Worm (Caenorhabditis elegans): ENCODE data around the gene dlc-2.

The dlc-2 gene

DNA sequence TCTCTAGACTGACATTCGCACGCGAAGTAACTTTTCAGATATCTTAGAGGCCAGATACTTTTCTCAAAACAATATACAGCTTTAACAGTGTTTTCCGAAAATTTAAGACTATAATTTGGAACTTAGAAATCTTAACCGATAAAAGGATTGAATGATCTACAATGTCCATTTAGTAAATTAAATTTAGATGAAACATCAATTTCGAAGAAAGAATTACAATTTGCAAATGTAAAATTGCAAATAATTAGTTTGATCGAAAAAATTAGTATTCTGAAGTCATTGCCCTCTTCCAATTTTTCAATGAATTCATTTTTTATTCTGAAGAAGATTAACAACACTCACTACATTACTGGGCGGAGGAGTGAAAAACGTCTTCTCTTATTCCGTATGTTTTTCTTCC is 42.8 kb downstream of the dlc-2 start, which contains the start of gene bath-37:
Gene bath-37, plus strand, starts transcription at position 301 of the 400 bp plus-strand sequence.
- TF ChIP-seq lag-1 (GFP tag; IDR thresholded peaks at IDR 0.05) (no peak), K11D2.4 (GFP tag; IDR thresholded peaks at IDR 0.05) (no peak), madf-8 (GFP tag; conservative IDR thresholded peaks at IDR 0.05) (no peak)

DNA sequence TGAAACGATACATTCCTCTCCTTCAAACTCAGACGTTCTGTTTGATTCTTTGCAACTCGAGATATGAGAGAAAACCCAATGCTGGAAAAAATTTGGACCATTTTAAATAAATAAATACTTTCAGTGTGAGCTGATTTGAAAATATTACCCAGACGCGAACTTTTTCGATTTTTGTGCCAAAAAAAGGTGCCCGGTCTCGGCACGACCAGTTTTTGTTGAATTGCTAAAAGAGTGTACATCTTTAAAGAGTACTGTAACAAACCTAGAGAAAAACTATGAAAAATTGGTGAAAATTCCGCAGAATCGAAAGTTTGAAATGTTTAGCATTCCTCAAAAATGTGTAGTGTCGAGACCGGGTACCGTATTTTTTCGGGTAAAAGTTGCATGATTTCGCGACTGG is 50.1 kb downstream of the dlc-2 start, which contains the start of gene K08E4.8:
Gene K08E4.8, minus strand, starts transcription at position 101 of the 400 bp plus-strand sequence.
- TF ChIP-seq ztf-28 (GFP tag; IDR thresholded peaks at IDR 0.05) (no peak), B0336.3 (GFP tag; IDR thresholded peaks at IDR 0.05) (no peak), nhr-90 (tag; optimal IDR thresholded peaks at IDR 0.05) (no peak), madf-6 (GFP tag; IDR thresholded peaks at IDR 0.05) (no peak), B0035.1 (tag; optimal IDR thresholded peaks at IDR 0.05) (no peak), zfh-2 (GFP tag; conservative IDR thresholded peaks at IDR 0.05) (no peak), somi-1 (GFP tag; optimal IDR thresholded peaks at IDR 0.05) (no peak), nfyb-1 (GFP tag; IDR thresholded peaks at IDR 0.05) (no peak), Y79H2A.3 (GFP tag; conservative IDR thresholded peaks at IDR 0.05) (no peak), pha-4 (tag; optimal IDR thresholded peaks at IDR 0.05) (no peak), ama-1 (optimal IDR thresholded peaks at IDR 0.05) (no peak), ama-1 (GFP tag; optimal IDR thresholded peaks at IDR 0.05) (no peak), atf-7 (tag; optimal IDR thresholded peaks at IDR 0.05) (no peak)

All from whole organism, young adult.